Fruit fly (Drosophila melanogaster): Measurements from ENCODE around the gene CG32591.

The CG32591 gene

dm6 chrX:14905499-14906044 is 23.2 kb downstream of the CG32591 start, which contains the start of gene CG9512 (continued):
- TF ChIP-seq CG15479 (GFP tag; optimal IDR thresholded peaks at IDR 0.05): peak; percentile 11
- no peak for TF ChIP-seq nmo (GFP tag; optimal IDR thresholded peaks at IDR 0.05)
- TF ChIP-seq CG4404 (GFP tag; IDR thresholded peaks at IDR 0.05): no peak
- TF ChIP-seq CG4424 (GFP tag; optimal IDR thresholded peaks at IDR 0.05): no peak
- TF ChIP-seq CG34224 (GFP tag; IDR thresholded peaks at IDR 0.05; ENCODE audit: partially characterized antibody): no peak
- TF ChIP-seq CG9727 (GFP tag; optimal IDR thresholded peaks at IDR 0.05): no peak
- no peak for TF ChIP-seq CG3163 (GFP tag; optimal IDR thresholded peaks at IDR 0.05)
- no peak for TF ChIP-seq tup (GFP tag; optimal IDR thresholded peaks at IDR 0.05)
- no peak for TF ChIP-seq E2f1 (GFP tag; IDR thresholded peaks at IDR 0.05)
- TF ChIP-seq Med (GFP tag): peak; percentile 43
- TF ChIP-seq mirr (GFP tag; optimal IDR thresholded peaks at IDR 0.05): peak; percentile 51
- TF ChIP-seq Ptx1 (GFP tag; IDR thresholded peaks at IDR 0.05): no peak
- peak; percentile 82 for TF ChIP-seq Deaf1 (tag; optimal IDR thresholded peaks at IDR 0.05)
- no peak for TF ChIP-seq CG12391 (tag; optimal IDR thresholded peaks at IDR 0.05)

- no peak for TF ChIP-seq Rx (GFP tag; IDR thresholded peaks at IDR 0.05)
- no peak for TF ChIP-seq CG8944 (GFP tag; optimal IDR thresholded peaks at IDR 0.05)
- TF ChIP-seq amos (GFP tag; IDR thresholded peaks at IDR 0.05; ENCODE audit: partially characterized antibody): no peak
- TF ChIP-seq Poxn (GFP tag; IDR thresholded peaks at IDR 0.05): no peak
- TF ChIP-seq zf30C (GFP tag; optimal IDR thresholded peaks at IDR 0.05): no peak
- no peak for TF ChIP-seq h (optimal IDR thresholded peaks at IDR 0.05)
- TF ChIP-seq CG12155 (GFP tag; optimal IDR thresholded peaks at IDR 0.05): no peak
- no peak for TF ChIP-seq CG1792 (GFP tag; optimal IDR thresholded peaks at IDR 0.05)
- no peak for TF ChIP-seq D19A (tag; optimal IDR thresholded peaks at IDR 0.05)
- no peak for TF ChIP-seq CG7839 (tag; optimal IDR thresholded peaks at IDR 0.05)
- no peak for TF ChIP-seq CG4360 (GFP tag; IDR thresholded peaks at IDR 0.05)
- no peak for TF ChIP-seq CG16779 (GFP tag; IDR thresholded peaks at IDR 0.05)
- TF ChIP-seq pita (GFP tag; optimal IDR thresholded peaks at IDR 0.05): no peak
- TF ChIP-seq eve (GFP tag; optimal IDR thresholded peaks at IDR 0.05): peak in 1 of 2 experiments; percentile 8
- TF ChIP-seq Bdp1 (GFP tag; optimal IDR thresholded peaks at IDR 0.05): no peak
- TF ChIP-seq Sox102F (GFP tag; optimal IDR thresholded peaks at IDR 0.05): peak; percentile 13
- TF ChIP-seq CG6654 (GFP tag; optimal IDR thresholded peaks at IDR 0.05): no peak
- no peak for TF ChIP-seq Xrp1 (GFP tag; IDR thresholded peaks at IDR 0.05)
- TF ChIP-seq CG9876 (GFP tag; optimal IDR thresholded peaks at IDR 0.05): no peak
- peak; percentile 38 for TF ChIP-seq CG2678 (tag; optimal IDR thresholded peaks at IDR 0.05)
- no peak for TF ChIP-seq pnt (GFP tag; optimal IDR thresholded peaks at IDR 0.05)
- TF ChIP-seq Ada2b (GFP tag; IDR thresholded peaks at IDR 0.05): no peak
- TF ChIP-seq Deaf1 (tag; optimal IDR thresholded peaks at IDR 0.05): no peak
- TF ChIP-seq dan (GFP tag; IDR thresholded peaks at IDR 0.05): no peak
- TF ChIP-seq Vsx1 (GFP tag; optimal IDR thresholded peaks at IDR 0.05): no peak
- TF ChIP-seq wor (GFP tag; IDR thresholded peaks at IDR 0.05): no peak
- no peak for TF ChIP-seq CG12942 (GFP tag; optimal IDR thresholded peaks at IDR 0.05)
- TF ChIP-seq Ets65A (GFP tag): no peak
- TF ChIP-seq Fer1 (GFP tag; optimal IDR thresholded peaks at IDR 0.05): no peak
- no peak for TF ChIP-seq Doc3 (GFP tag; IDR thresholded peaks at IDR 0.05; ENCODE audit: partially characterized antibody)
- TF ChIP-seq ERR (GFP tag; optimal IDR thresholded peaks at IDR 0.05): no peak
- TF ChIP-seq ac (GFP tag; optimal IDR thresholded peaks at IDR 0.05): no peak
- TF ChIP-seq CG10543 (GFP tag; optimal IDR thresholded peaks at IDR 0.05): no peak
- no peak for TF ChIP-seq Dad (GFP tag; optimal IDR thresholded peaks at IDR 0.05)
- TF ChIP-seq CG16815 (GFP tag; optimal IDR thresholded peaks at IDR 0.05): no peak
- no peak for TF ChIP-seq NFAT (GFP tag; IDR thresholded peaks at IDR 0.05)
- TF ChIP-seq CG13894 (tag; optimal IDR thresholded peaks at IDR 0.05): no peak
- TF ChIP-seq slou (GFP tag; optimal IDR thresholded peaks at IDR 0.05): no peak
- TF ChIP-seq CG30403 (GFP tag; optimal IDR thresholded peaks at IDR 0.05): no peak
Observed at dm6 chrX:14897592-14897991, 31.2 kb downstream of the CG32591 start.
